Worm (Caenorhabditis elegans) whole organism, late embryonic: ENCODE measurements around the gene ccdc-55.

Experiments used
- C08G9.2 ChIP-seq: sonication (generic microtip); optimal IDR thresholded peaks from 2 replicates; lab custom pipeline; 2016; ENCODE audit warnings: mild to moderate bottlenecking, missing genetic modification characterization, moderate library complexity, missing compliant biosample characterization
- C38D4.7 ChIP-seq: fragments of 200-800 bp; sonication (Bioruptor generic); optimal IDR thresholded peaks from 2 replicates; lab custom pipeline; 2018; ENCODE audit warnings: mild to moderate bottlenecking, missing genetic modification characterization, moderate library complexity, missing compliant biosample characterization
- F13H6.1 ChIP-seq: sonication (generic microtip); optimal IDR thresholded peaks from 2 replicates; lab custom pipeline; 2016; ENCODE audit warnings: missing genetic modification characterization, missing compliant biosample characterization
- K02D7.2 ChIP-seq: sonication (generic microtip); optimal IDR thresholded peaks from 2 replicates; lab custom pipeline; 2017; ENCODE audit warnings: mild to moderate bottlenecking, missing genetic modification characterization, missing compliant biosample characterization
- K09A11.1 ChIP-seq: sonication (generic microtip); optimal IDR thresholded peaks from 2 replicates; lab custom pipeline; 2017; ENCODE audit warnings: antibody characterized with exemption, mild to moderate bottlenecking, missing genetic modification characterization, missing compliant biosample characterization; ENCODE audit not compliant: insufficient read depth
- T23F11.4 ChIP-seq: fragments of 200-800 bp; sonication (Bioruptor generic); optimal IDR thresholded peaks from 2 replicates; lab custom pipeline; 2018; ENCODE audit warnings: mild to moderate bottlenecking, missing genetic modification characterization, missing compliant biosample characterization
- ahr-1 ChIP-seq: sonication (generic microtip); optimal IDR thresholded peaks from 2 replicates; lab custom pipeline; 2016; ENCODE audit warnings: missing genetic modification characterization, missing compliant biosample characterization
- ceh-14 ChIP-seq: sonication (generic microtip); optimal IDR thresholded peaks from 2 replicates; lab custom pipeline; 2016; ENCODE audit warnings: missing genotype, missing genetic modification characterization, missing compliant biosample characterization
- ceh-18 ChIP-seq: sonication (generic microtip); optimal IDR thresholded peaks from 2 replicates; lab custom pipeline; 2016; ENCODE audit warnings: missing genetic modification characterization, missing compliant biosample characterization
- ceh-19 ChIP-seq: fragments of 200-800 bp; sonication (Bioruptor generic); optimal IDR thresholded peaks from 2 replicates; lab custom pipeline; 2018; ENCODE audit warnings: mild to moderate bottlenecking, missing genetic modification characterization, missing compliant biosample characterization
- ceh-2 ChIP-seq: sonication (generic microtip); optimal IDR thresholded peaks from 2 replicates; lab custom pipeline; 2016; ENCODE audit warnings: missing genotype, missing genetic modification characterization, missing compliant biosample characterization
- ceh-24 ChIP-seq: sonication (generic microtip); optimal IDR thresholded peaks from 2 replicates; lab custom pipeline; 2016; ENCODE audit warnings: mild to moderate bottlenecking, missing genetic modification characterization, missing compliant biosample characterization
- ceh-30 ChIP-seq: fragments of 150-350 bp; optimal IDR thresholded peaks from 2 replicates; lab custom pipeline; 2014; ENCODE audit warnings: missing biosample characterization, missing genetic modification characterization
- ceh-31 ChIP-seq: sonication (generic microtip); optimal IDR thresholded peaks from 2 replicates; lab custom pipeline; 2016; ENCODE audit warnings: missing genetic modification characterization, missing compliant biosample characterization
- ceh-34 ChIP-seq: sonication (generic microtip); optimal IDR thresholded peaks from 2 replicates; lab custom pipeline; 2016; ENCODE audit warnings: mild to moderate bottlenecking, missing genetic modification characterization, missing compliant biosample characterization
- ceh-45 ChIP-seq: fragments of 200-800 bp; sonication (Bioruptor generic); IDR thresholded peaks from 2 replicates; pipeline ENCODE4 v1.3.6; 2022; ENCODE audit warnings: missing genetic modification reagents, missing genetic modification characterization, missing compliant biosample characterization
- ceh-48 ChIP-seq: sonication (generic microtip); optimal IDR thresholded peaks from 2 replicates; lab custom pipeline; 2016; ENCODE audit warnings: missing genetic modification characterization, inconsistent platforms, missing compliant biosample characterization
- ceh-6 ChIP-seq: fragments of 200-800 bp; sonication (Bioruptor generic); optimal IDR thresholded peaks from 2 replicates; lab custom pipeline; 2018; ENCODE audit warnings: mild to moderate bottlenecking, missing genetic modification characterization, missing compliant biosample characterization
- ceh-9 ChIP-seq: sonication (generic microtip); optimal IDR thresholded peaks from 2 replicates; lab custom pipeline; 2016; ENCODE audit warnings: mild to moderate bottlenecking, missing genetic modification characterization, inconsistent platforms, missing compliant biosample characterization
- dmd-4 ChIP-seq: sonication (generic microtip); optimal IDR thresholded peaks from 2 replicates; lab custom pipeline; 2016; ENCODE audit warnings: borderline replicate concordance, missing genetic modification characterization, missing compliant biosample characterization
- elt-4 ChIP-seq: sonication (generic microtip); optimal IDR thresholded peaks from 2 replicates; lab custom pipeline; 2016; ENCODE audit warnings: missing genetic modification characterization, missing compliant biosample characterization
- ets-4 ChIP-seq: sonication (generic microtip); optimal IDR thresholded peaks from 2 replicates; lab custom pipeline; 2016; ENCODE audit warnings: missing genetic modification characterization, missing compliant biosample characterization
- eyg-1 ChIP-seq: sonication (generic microtip); optimal IDR thresholded peaks from 2 replicates; lab custom pipeline; 2016; ENCODE audit warnings: missing genotype, missing genetic modification characterization, missing compliant biosample characterization
- fax-1 ChIP-seq: sonication (generic microtip); optimal IDR thresholded peaks from 2 replicates; lab custom pipeline; 2016; ENCODE audit warnings: missing genotype, missing genetic modification characterization, missing compliant biosample characterization
- fkh-10 ChIP-seq: fragments of 150-350 bp; optimal IDR thresholded peaks from 2 replicates; lab custom pipeline; 2014; ENCODE audit warnings: missing biosample characterization, missing genetic modification reagents, missing genetic modification characterization
- fkh-6 ChIP-seq: sonication (generic microtip); optimal IDR thresholded peaks from 2 replicates; lab custom pipeline; 2016; ENCODE audit warnings: missing genetic modification characterization, missing compliant biosample characterization
- gmeb-2 ChIP-seq: sonication (generic microtip); optimal IDR thresholded peaks from 2 replicates; lab custom pipeline; 2016; ENCODE audit warnings: missing genetic modification characterization, inconsistent platforms, missing compliant biosample characterization
- hlh-13 ChIP-seq: fragments of 200-800 bp; sonication (Bioruptor generic); optimal IDR thresholded peaks from 2 replicates; lab custom pipeline; 2018; ENCODE audit warnings: mild to moderate bottlenecking, missing genetic modification characterization, missing compliant biosample characterization
- hlh-6 ChIP-seq: sonication (generic microtip); optimal IDR thresholded peaks from 2 replicates; lab custom pipeline; 2016; ENCODE audit warnings: missing genotype, missing genetic modification characterization, missing compliant biosample characterization
- hlh-8 ChIP-seq: sonication (generic microtip); optimal IDR thresholded peaks from 2 replicates; lab custom pipeline; 2016; ENCODE audit warnings: missing genotype, missing genetic modification characterization, missing compliant biosample characterization
- lin-11 ChIP-seq: fragments of 200-800 bp; sonication (Bioruptor generic); optimal IDR thresholded peaks from 2 replicates; lab custom pipeline; 2018; ENCODE audit warnings: mild to moderate bottlenecking, missing genetic modification characterization, missing compliant biosample characterization
- nhr-11 ChIP-seq: fragments of 150-350 bp; optimal IDR thresholded peaks from 2 replicates; lab custom pipeline; 2014; ENCODE audit warnings: missing biosample characterization, missing genetic modification characterization
- nhr-232 ChIP-seq: sonication (generic microtip); optimal IDR thresholded peaks from 2 replicates; lab custom pipeline; 2016; ENCODE audit warnings: missing genetic modification characterization, missing compliant biosample characterization
- pag-3 ChIP-seq: sonication (generic microtip); optimal IDR thresholded peaks from 2 replicates; lab custom pipeline; 2016; ENCODE audit warnings: missing compliant biosample characterization, missing genetic modification characterization, borderline replicate concordance
- pat-9 ChIP-seq: fragments of 200-800 bp; sonication (Bioruptor generic); optimal IDR thresholded peaks from 2 replicates; lab custom pipeline; 2018; ENCODE audit warnings: mild to moderate bottlenecking, missing genetic modification characterization, moderate library complexity, missing compliant biosample characterization
- pax-1 ChIP-seq: fragments of 150-350 bp; optimal IDR thresholded peaks from 2 replicates; lab custom pipeline; 2014; ENCODE audit warnings: missing biosample characterization, missing genetic modification characterization
- pha-2 ChIP-seq: sonication (generic microtip); optimal IDR thresholded peaks from 2 replicates; lab custom pipeline; 2017; ENCODE audit warnings: mild to moderate bottlenecking, missing genetic modification characterization, missing compliant biosample characterization
- pha-4 ChIP-seq: fragments of 150-350 bp; optimal IDR thresholded peaks from 2 replicates; lab custom pipeline; 2018; ENCODE audit warnings: missing biosample characterization, missing genetic modification reagents, missing genetic modification characterization
- pros-1 ChIP-seq: fragments of 150-350 bp; optimal IDR thresholded peaks from 2 replicates; lab custom pipeline; 2014; ENCODE audit warnings: missing biosample characterization, missing genetic modification reagents, missing genetic modification characterization
- ref-2 ChIP-seq: sonication (generic microtip); optimal IDR thresholded peaks from 2 replicates; lab custom pipeline; 2016; ENCODE audit warnings: missing genetic modification characterization, missing compliant biosample characterization
- rnt-1 ChIP-seq: sonication (generic microtip); optimal IDR thresholded peaks from 2 replicates; lab custom pipeline; 2016; ENCODE audit warnings: missing genetic modification characterization, missing compliant biosample characterization
- sdc-2 ChIP-seq: sonication (generic microtip); optimal IDR thresholded peaks from 2 replicates; lab custom pipeline; 2016; ENCODE audit warnings: missing genotype, missing genetic modification characterization, missing compliant biosample characterization
- sox-4 ChIP-seq: sonication (generic microtip); optimal IDR thresholded peaks from 2 replicates; lab custom pipeline; 2017; ENCODE audit warnings: mild to moderate bottlenecking, missing genetic modification characterization, inconsistent platforms, missing compliant biosample characterization
- syd-9 ChIP-seq: sonication (generic microtip); optimal IDR thresholded peaks from 2 replicates; lab custom pipeline; 2016; ENCODE audit warnings: mild to moderate bottlenecking, missing genetic modification characterization, moderate library complexity, missing compliant biosample characterization
- unc-3 ChIP-seq, 2 experiments: fragments of 200-800 bp in 1 of 2; sonication (Bioruptor generic) in 1 of 2; sonication (generic microtip) in 1 of 2; conservative IDR thresholded peaks in 1 of 2; optimal IDR thresholded peaks in 1 of 2; 2 replicates each; pipeline versions ENCODE4 v1.3.6 to Lab custom; 2016 to 2022; ENCODE audit warnings: missing compliant biosample characterization in 2 of 2, missing genetic modification characterization in 2 of 2, missing genetic modification reagents in 1 of 2
- unc-42 ChIP-seq: sonication (generic microtip); optimal IDR thresholded peaks from 2 replicates; lab custom pipeline; 2016; ENCODE audit warnings: missing genotype, missing genetic modification characterization, missing compliant biosample characterization
- unc-55 ChIP-seq: sonication (generic microtip); optimal IDR thresholded peaks from 2 replicates; lab custom pipeline; 2017; ENCODE audit warnings: missing biosample characterization, missing genetic modification reagents, missing genetic modification characterization
- unc-86 ChIP-seq: sonication (generic microtip); optimal IDR thresholded peaks from 2 replicates; lab custom pipeline; 2016; ENCODE audit warnings: missing genetic modification characterization, missing compliant biosample characterization
- zip-5 ChIP-seq: sonication (generic microtip); optimal IDR thresholded peaks from 2 replicates; lab custom pipeline; 2016; ENCODE audit warnings: missing genetic modification characterization, missing compliant biosample characterization
- ztf-16 ChIP-seq: sonication (generic microtip); optimal IDR thresholded peaks from 2 replicates; lab custom pipeline; 2017; ENCODE audit warnings: missing genetic modification characterization, missing compliant biosample characterization

The ccdc-55 gene

DNA sequence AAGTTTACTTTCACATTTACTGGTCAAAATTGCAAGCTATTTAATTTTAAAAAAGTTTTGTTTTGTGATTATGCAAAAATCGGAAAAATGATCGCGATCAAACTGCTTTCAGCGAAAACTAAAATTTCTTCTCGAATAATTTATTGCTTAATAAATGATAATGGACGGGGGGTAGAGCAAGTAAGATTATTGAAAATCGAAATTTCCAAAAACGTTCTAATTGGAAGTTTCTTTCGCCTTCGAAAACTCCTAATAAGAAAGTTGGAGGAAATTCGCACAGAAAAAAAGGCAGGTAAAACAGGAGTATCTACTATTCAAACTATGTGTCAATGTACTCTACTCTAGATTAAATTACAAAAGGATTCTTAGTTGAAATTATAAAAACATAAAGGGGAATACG lies 3.6 kb upstream of the ccdc-55 start:
- TF ChIP-seq F13H6.1 (tag; lab: Kevin White, UChicago) (no peak), pha-2 (tag; lab: Kevin White, UChicago) (no peak), T23F11.4 (no peak)
- TF ChIP-seq, all 69 proteins: peak for 0

DNA sequence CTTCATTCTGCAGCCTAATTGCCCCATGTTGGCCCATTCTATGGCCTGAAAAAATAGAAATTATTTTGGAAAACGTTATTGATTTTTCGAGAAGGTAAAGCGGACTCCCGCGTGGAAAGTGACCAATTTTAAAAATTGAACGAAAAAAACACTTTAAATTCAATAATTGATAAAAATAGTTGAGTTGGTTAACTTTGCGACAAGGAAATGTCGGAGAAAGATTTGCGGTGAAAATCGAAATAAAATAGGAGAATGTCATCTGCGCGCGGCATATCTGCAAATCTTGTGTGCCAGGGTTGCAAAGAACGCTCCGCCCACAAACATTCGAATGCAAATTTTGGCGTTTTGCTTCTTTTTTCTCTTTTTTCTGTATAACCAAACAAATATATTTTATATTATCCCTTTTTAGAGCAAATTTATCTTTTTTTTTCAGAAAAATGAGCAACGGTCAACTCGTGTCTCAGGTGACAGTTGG lies 2.4 kb upstream of the ccdc-55 start, which contains the start of the genes rnf-121 and C16C10.4:
TSS of gene rnf-121 (minus strand) at position 51 of the 475 bp plus-strand sequence.
TSS of gene C16C10.4 (plus strand) at position 434 of the 475 bp plus-strand sequence.
- TF ChIP-seq unc-42 (tag; lab: Kevin White, UChicago): peak; percentile 38
- peak; percentile 93 for TF ChIP-seq K02D7.2 (tag; lab: Kevin White, UChicago)
- TF ChIP-seq rnt-1 (tag; lab: Kevin White, UChicago): peak; percentile 93
- TF ChIP-seq unc-3 (GFP tag; conservative IDR thresholded peaks at IDR 0.05; lab: Robert Waterston, UW): peak; percentile 85
- TF ChIP-seq unc-3 (tag; optimal IDR thresholded peaks at IDR 0.05; lab: Kevin White, UChicago): peak; percentile 91
- TF ChIP-seq hlh-13 (GFP tag; lab: Kevin White, UChicago): peak; percentile 71
- peak; percentile 85 for TF ChIP-seq zip-5 (tag; lab: Kevin White, UChicago)
- TF ChIP-seq sdc-2 (tag; lab: Kevin White, UChicago): peak; percentile 82
- peak; percentile 92 for TF ChIP-seq syd-9 (tag; lab: Kevin White, UChicago)
- TF ChIP-seq ceh-45 (GFP tag; lab: Robert Waterston, UW): peak; percentile 81; the same call in 1 of the 2 replicates
- TF ChIP-seq ref-2 (tag; lab: Kevin White, UChicago): peak; percentile 94
- peak; percentile 94 for TF ChIP-seq hlh-8 (tag; lab: Kevin White, UChicago)
- TF ChIP-seq ceh-30 (tag; lab: Kevin White, UChicago): peak; percentile 93
- TF ChIP-seq unc-86 (tag; lab: Kevin White, UChicago): peak; percentile 93
- TF ChIP-seq dmd-4 (tag; lab: Kevin White, UChicago): peak; percentile 77
- TF ChIP-seq ahr-1: peak; percentile 89
- TF ChIP-seq ceh-9: no peak
- TF ChIP-seq elt-4: no peak
- TF ChIP-seq fkh-10: peak; percentile 64
- TF ChIP-seq ets-4 (tag; lab: Kevin White, UChicago): peak; percentile 69
- TF ChIP-seq C38D4.7 (GFP tag; lab: Kevin White, UChicago): peak; percentile 90
- peak; percentile 92 for TF ChIP-seq ceh-19 (GFP tag; lab: Kevin White, UChicago)
- TF ChIP-seq unc-55: no peak
- peak; percentile 85 for TF ChIP-seq ceh-6 (GFP tag; lab: Kevin White, UChicago)
- peak; percentile 90 for TF ChIP-seq ceh-31
- TF ChIP-seq fax-1: peak; percentile 94
- TF ChIP-seq K09A11.1: peak; percentile 96
- peak; percentile 91 for TF ChIP-seq C08G9.2 (tag; lab: Kevin White, UChicago)
- peak; percentile 37 for TF ChIP-seq pag-3
- peak; percentile 62 for TF ChIP-seq ceh-18 (tag; lab: Kevin White, UChicago)
- no peak for TF ChIP-seq nhr-11 (tag; lab: Kevin White, UChicago)
- TF ChIP-seq ztf-16: peak; percentile 88
- peak; percentile 82 for TF ChIP-seq lin-11
- TF ChIP-seq eyg-1 (tag; lab: Kevin White, UChicago): peak; percentile 85
- peak; percentile 11 for TF ChIP-seq pros-1
- peak; percentile 83 for TF ChIP-seq nhr-232 (tag; lab: Kevin White, UChicago)
- peak; percentile 85 for TF ChIP-seq hlh-6 (tag; lab: Kevin White, UChicago)
- peak; percentile 88 for TF ChIP-seq gmeb-2
- peak; percentile 95 for TF ChIP-seq ceh-14 (tag; lab: Kevin White, UChicago)
- TF ChIP-seq sox-4: peak; percentile 91
- TF ChIP-seq pax-1: no peak
- TF ChIP-seq ceh-2 (tag; lab: Kevin White, UChicago): peak; percentile 92
- no peak for TF ChIP-seq pha-4 (tag; lab: Kevin White, UChicago)
- peak; percentile 91 for TF ChIP-seq ceh-34 (tag; lab: Kevin White, UChicago)
- peak; percentile 84 for TF ChIP-seq F13H6.1 (tag; lab: Kevin White, UChicago)
- peak; percentile 82 for TF ChIP-seq ceh-24 (tag; lab: Kevin White, UChicago)
- peak; percentile 76 for TF ChIP-seq ceh-48 (tag; lab: Kevin White, UChicago)
- TF ChIP-seq pat-9 (tag; lab: Kevin White, UChicago): peak; percentile 90
- TF ChIP-seq fkh-6: peak; percentile 89
